Fruit fly (Drosophila melanogaster) whole organism: ENCODE results near the gene CG13380.

Source experiments
- CG8478 ChIP-seq: fragments of >200 bp; optimal IDR thresholded peaks from 2 replicates; lab custom pipeline; 2018; ENCODE audit warnings: inconsistent platforms
- Dll ChIP-seq: fragments of >200 bp; optimal IDR thresholded peaks from 2 replicates; lab custom pipeline; 2017
- EcR ChIP-seq, 2 experiments: fragments of >200 bp; optimal IDR thresholded peaks; 2 replicates each; lab custom pipeline; 2017; ENCODE audit warnings: missing biosample characterization in 2 of 2, missing genetic modification characterization in 2 of 2, missing genetic modification reagents in 2 of 2
- psq ChIP-seq: fragments of >200 bp; optimal IDR thresholded peaks from 2 replicates; lab custom pipeline; 2017
- usp ChIP-seq: fragments of >200 bp; optimal IDR thresholded peaks from 2 replicates; lab custom pipeline; 2017; ENCODE audit warnings: missing biosample characterization, missing genetic modification characterization, mixed read lengths

DNA sequence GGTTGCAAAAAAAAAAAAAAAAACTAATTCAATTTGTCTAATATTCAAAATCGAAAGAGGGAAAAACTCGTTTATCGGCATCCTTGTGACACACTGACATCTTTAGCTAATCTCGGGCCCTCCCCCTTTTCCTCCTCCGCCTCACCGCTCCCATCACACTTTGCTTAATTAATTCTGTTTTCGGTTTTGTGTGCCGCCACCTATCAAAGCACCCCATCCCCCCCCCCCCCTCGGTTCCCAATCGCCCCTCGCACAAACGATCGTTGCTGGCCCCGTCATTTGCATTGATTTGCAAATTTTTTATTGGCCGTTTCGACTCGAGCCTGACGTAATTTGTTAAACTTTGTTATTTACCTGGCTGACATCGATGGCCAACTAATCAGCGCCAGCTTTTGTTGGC lies 10.7 kb upstream of the CG13380 start:
- TF ChIP-seq CG8478 (lab: Kevin White, UChicago) (no peak), Dll (lab: Kevin White, UChicago) (no peak), psq (lab: Kevin White, UChicago) (no peak), EcR (GFP tag; optimal IDR thresholded peaks at IDR 0.05; lab: Kevin White, UChicago) (no peak), usp (no peak)
